Worm (Caenorhabditis elegans): ENCODE data around the gene str-41.

str-41 gene

ce11 chrV:7434805-7435363, 23.1 kb downstream of the str-41 start (continued):
- no peak for TF ChIP-seq ztf-11 (tag; optimal IDR thresholded peaks at IDR 0.05)
- TF ChIP-seq aly-2 (tag; optimal IDR thresholded peaks at IDR 0.05), result no peak
- TF ChIP-seq nhr-12 (tag; optimal IDR thresholded peaks at IDR 0.05), result no peak
- no peak for TF ChIP-seq C04F5.9 (tag; optimal IDR thresholded peaks at IDR 0.05)
- no peak for TF ChIP-seq efl-3 (GFP tag; optimal IDR thresholded peaks at IDR 0.05)
- no peak for TF ChIP-seq F16B12.6 (tag; optimal IDR thresholded peaks at IDR 0.05)
- peak; percentile 25 for TF ChIP-seq unc-86 (tag; optimal IDR thresholded peaks at IDR 0.05)
- no peak for TF ChIP-seq isw-1 (GFP tag; IDR thresholded peaks at IDR 0.05)
- no peak for TF ChIP-seq ceh-90 (tag; optimal IDR thresholded peaks at IDR 0.05)
- TF ChIP-seq egl-27 (tag; optimal IDR thresholded peaks at IDR 0.05), result no peak
- no peak for TF ChIP-seq pqm-1 (tag; optimal IDR thresholded peaks at IDR 0.05)

ce11 chrV:7435376-7436204, 23.8 kb downstream of the str-41 start, which contains the start of the genes ddo-2 and F25E5.8:
ddo-2 (minus strand) TSS chrV:7435705.
F25E5.8 (plus strand) TSS chrV:7435930.
- no peak for TF ChIP-seq zag-1 (tag; optimal IDR thresholded peaks at IDR 0.05)
- TF ChIP-seq egl-13 (tag; optimal IDR thresholded peaks at IDR 0.05), result no peak
- peak in 1 of 2 experiments; percentile 38 for TF ChIP-seq mdl-1 (tag; optimal IDR thresholded peaks at IDR 0.05)
- no peak for TF ChIP-seq lin-13 (GFP tag; optimal IDR thresholded peaks at IDR 0.05)
- TF ChIP-seq elt-3 (tag; optimal IDR thresholded peaks at IDR 0.05), result peak in 1 of 6 experiments; percentile 68
- TF ChIP-seq lir-3 (tag; optimal IDR thresholded peaks at IDR 0.05; ENCODE audit: poor library complexity), result no peak
- TF ChIP-seq unc-130 (tag; optimal IDR thresholded peaks at IDR 0.05), result peak; percentile 81
- TF ChIP-seq sup-37 (GFP tag; optimal IDR thresholded peaks at IDR 0.05), result no peak
- peak; percentile 32 for TF ChIP-seq snu-23 (GFP tag; optimal IDR thresholded peaks at IDR 0.05)
- TF ChIP-seq xbp-1 (tag; optimal IDR thresholded peaks at IDR 0.05), result no peak
- no peak for TF ChIP-seq unc-30 (tag; optimal IDR thresholded peaks at IDR 0.05)
- peak in 1 of 2 experiments; percentile 31 for TF ChIP-seq lin-35 (GFP tag; optimal IDR thresholded peaks at IDR 0.05)
- no peak for TF ChIP-seq dsc-1 (tag; optimal IDR thresholded peaks at IDR 0.05)
- no peak for TF ChIP-seq zip-4 (GFP tag; optimal IDR thresholded peaks at IDR 0.05)
- no peak for TF ChIP-seq C16A3.4 (tag; optimal IDR thresholded peaks at IDR 0.05)
- TF ChIP-seq hlh-17 (GFP tag; optimal IDR thresholded peaks at IDR 0.05; ENCODE audit: borderline replicate concordance), result no peak
- TF ChIP-seq rnt-1 (tag; optimal IDR thresholded peaks at IDR 0.05), result no peak
- TF ChIP-seq nhr-90 (tag; optimal IDR thresholded peaks at IDR 0.05; ENCODE audit: poor library complexity), result peak; percentile 48
- TF ChIP-seq blmp-1 (tag; optimal IDR thresholded peaks at IDR 0.05), result peak; percentile 83
- peak; percentile 87 for TF ChIP-seq nhr-85 (tag)
- no peak for TF ChIP-seq ets-5 (GFP tag; IDR thresholded peaks at IDR 0.05)
- TF ChIP-seq lin-14 (GFP tag; optimal IDR thresholded peaks at IDR 0.05), result peak; percentile 18
- no peak for TF ChIP-seq nhr-11 (tag; optimal IDR thresholded peaks at IDR 0.05)
- TF ChIP-seq nhr-19 (GFP tag; conservative IDR thresholded peaks at IDR 0.05), result peak; percentile 72
- TF ChIP-seq isw-1 (GFP tag; IDR thresholded peaks at IDR 0.05), result no peak
- no peak for TF ChIP-seq jun-1 (tag; optimal IDR thresholded peaks at IDR 0.05)
- no peak for TF ChIP-seq ztf-11 (tag; optimal IDR thresholded peaks at IDR 0.05)
- TF ChIP-seq nhr-237 (tag; optimal IDR thresholded peaks at IDR 0.05), result no peak
- TF ChIP-seq pax-3 (tag; optimal IDR thresholded peaks at IDR 0.05), result no peak
- TF ChIP-seq fkh-4 (tag; optimal IDR thresholded peaks at IDR 0.05; ENCODE audit: borderline replicate concordance), result no peak
- no peak for TF ChIP-seq lin-15B (tag; optimal IDR thresholded peaks at IDR 0.05)
- TF ChIP-seq tbx-2 (tag; optimal IDR thresholded peaks at IDR 0.05), result peak; percentile 20
- TF ChIP-seq nhr-20 (tag; optimal IDR thresholded peaks at IDR 0.05), result peak; percentile 19
- TF ChIP-seq hlh-4 (tag; optimal IDR thresholded peaks at IDR 0.05), result no peak
- TF ChIP-seq grh-1 (GFP tag; IDR thresholded peaks at IDR 0.05), result 0 out of 2 replicates have a peak, but pooled peaks have one; percentile 7
- TF ChIP-seq hpl-2 (GFP tag; optimal IDR thresholded peaks at IDR 0.05), result no peak
- TF ChIP-seq nhr-12 (tag; optimal IDR thresholded peaks at IDR 0.05), result no peak
- peak; percentile 24 for TF ChIP-seq skn-1 (tag; optimal IDR thresholded peaks at IDR 0.05)
- TF ChIP-seq fkh-8 (tag; optimal IDR thresholded peaks at IDR 0.05), result no peak
